Worm (Caenorhabditis elegans): ENCODE measurements around the gene R102.6.

DNA sequence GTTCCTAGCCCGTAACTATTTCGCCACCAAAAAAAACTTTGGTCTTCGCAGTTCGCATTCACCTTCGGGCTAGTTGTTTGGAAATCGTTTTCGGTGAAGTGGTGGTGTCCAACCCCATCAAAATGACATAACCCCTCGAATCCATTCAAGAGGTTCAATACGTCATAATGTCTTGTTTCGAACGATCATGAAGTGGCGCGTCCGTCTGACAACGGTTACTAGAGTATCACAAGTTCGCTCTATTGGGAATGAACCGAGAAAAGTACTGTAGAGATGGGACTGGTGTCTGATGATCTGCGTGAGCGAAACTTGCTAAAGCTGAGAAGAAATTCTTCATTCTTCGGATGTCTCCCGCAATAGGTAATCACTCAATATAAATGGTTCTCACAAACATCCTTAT lies 21.7 kb upstream of the R102.6 start, which contains the start of gene ZC168.2:
- TF ChIP-seq nhr-77 (tag; optimal IDR thresholded peaks at IDR 0.05) = no peak
- no peak for TF ChIP-seq unc-62 (GFP tag; optimal IDR thresholded peaks at IDR 0.05)
- TF ChIP-seq ceh-82 (tag; optimal IDR thresholded peaks at IDR 0.05) = no peak
- TF ChIP-seq ztf-4 (tag; optimal IDR thresholded peaks at IDR 0.05) = no peak

Measured in whole organism, L2 larva.